Fruit fly (Drosophila melanogaster): Measurements from ENCODE around the gene Got2.
A peak's percentile ranks its signal among the peaks of the same experiment; 100 is the strongest.

The Got2 gene

DNA sequence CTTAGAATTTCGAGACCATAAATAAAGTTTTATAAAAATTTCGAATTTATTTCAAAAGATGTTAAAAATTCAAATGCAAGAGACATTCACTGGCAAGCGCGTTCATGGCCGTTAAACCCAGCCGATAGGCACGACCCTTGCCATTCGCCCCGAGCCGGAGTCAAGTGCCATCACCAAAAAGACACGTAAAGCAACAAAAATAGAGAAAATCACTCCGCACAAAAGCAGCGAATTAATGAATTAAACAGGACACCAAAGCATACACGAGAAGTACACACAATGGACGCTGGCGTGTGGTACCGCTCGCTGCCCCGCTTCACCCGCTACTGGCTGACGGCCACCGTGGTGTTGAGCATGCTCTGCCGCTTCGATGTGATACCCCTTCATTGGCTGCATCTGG is 13.6 kb downstream of the Got2 start, which contains the start of gene Der-1 (continued):
- TF ChIP-seq CG18476 (GFP tag; optimal IDR thresholded peaks at IDR 0.05) (no peak), Blimp-1 (GFP tag; optimal IDR thresholded peaks at IDR 0.05) (no peak), dati (GFP tag; IDR thresholded peaks at IDR 0.05) (no peak), Trl (optimal IDR thresholded peaks at IDR 0.05) (no peak), Trl (GFP tag; optimal IDR thresholded peaks at IDR 0.05) (no peak), exex (tag; optimal IDR thresholded peaks at IDR 0.05) (no peak), Dad (GFP tag; optimal IDR thresholded peaks at IDR 0.05) (no peak), CG12155 (GFP tag; optimal IDR thresholded peaks at IDR 0.05) (peak; percentile 15), CG13424 (tag; optimal IDR thresholded peaks at IDR 0.05) (no peak), bcd (GFP tag; optimal IDR thresholded peaks at IDR 0.05) (no peak), CG17912 (GFP tag; optimal IDR thresholded peaks at IDR 0.05) (no peak), eve (GFP tag; optimal IDR thresholded peaks at IDR 0.05) (no peak), Poxn (GFP tag; IDR thresholded peaks at IDR 0.05) (no peak), CG6683 (GFP tag; optimal IDR thresholded peaks at IDR 0.05) (no peak), HLH4C (GFP tag; IDR thresholded peaks at IDR 0.05; ENCODE audit: partially characterized antibody) (peak; percentile 79), fd64A (GFP tag; optimal IDR thresholded peaks at IDR 0.05) (no peak), CG14667 (GFP tag; IDR thresholded peaks at IDR 0.05) (no peak), pnt (GFP tag; optimal IDR thresholded peaks at IDR 0.05) (no peak), p53 (GFP tag; optimal IDR thresholded peaks at IDR 0.05) (no peak), Sry-β (GFP tag; optimal IDR thresholded peaks at IDR 0.05) (no peak), Hsf (GFP tag; optimal IDR thresholded peaks at IDR 0.05) (no peak), Sin3A (optimal IDR thresholded peaks at IDR 0.05) (peak; percentile 69), sqz (GFP tag; optimal IDR thresholded peaks at IDR 0.05) (no peak), CG9437 (GFP tag; optimal IDR thresholded peaks at IDR 0.05) (peak; percentile 70), CG12391 (tag; optimal IDR thresholded peaks at IDR 0.05) (peak; percentile 18), CG7357 (GFP tag; IDR thresholded peaks at IDR 0.05) (no peak), nerfin-1 (tag; optimal IDR thresholded peaks at IDR 0.05) (no peak), CG9817 (tag; optimal IDR thresholded peaks at IDR 0.05) (no peak), Hand (GFP tag; optimal IDR thresholded peaks at IDR 0.05) (no peak), cad (GFP tag; optimal IDR thresholded peaks at IDR 0.05) (no peak), CG13123 (GFP tag; optimal IDR thresholded peaks at IDR 0.05) (no peak), aop (GFP tag; IDR thresholded peaks at IDR 0.05) (no peak), CG1603 (tag; optimal IDR thresholded peaks at IDR 0.05) (peak; percentile 63), Drgx (GFP tag; IDR thresholded peaks at IDR 0.05) (no peak), CG15011 (GFP tag; optimal IDR thresholded peaks at IDR 0.05) (no peak), CoRest (tag; optimal IDR thresholded peaks at IDR 0.05) (peak; percentile 67), CG7963 (GFP tag; IDR thresholded peaks at IDR 0.05; ENCODE audit: partially characterized antibody) (peak; percentile 80), CG11696 (GFP tag; IDR thresholded peaks at IDR 0.05) (no peak), Ets97D (GFP tag; optimal IDR thresholded peaks at IDR 0.05) (peak; percentile 60), Sry-δ (GFP tag; optimal IDR thresholded peaks at IDR 0.05) (peak; percentile 95), NfI (GFP tag; optimal IDR thresholded peaks at IDR 0.05) (no peak), pzg (GFP tag; optimal IDR thresholded peaks at IDR 0.05) (peak; percentile 80), bowl (GFP tag; IDR thresholded peaks at IDR 0.05) (no peak), lola (GFP tag; optimal IDR thresholded peaks at IDR 0.05) (no peak), Ets65A (GFP tag) (no peak), mld (GFP tag; IDR thresholded peaks at IDR 0.05; ENCODE audit: partially characterized antibody) (peak; percentile 64; the same call in 1 of the 3 replicates), caup (GFP tag; optimal IDR thresholded peaks at IDR 0.05; ENCODE audit: severe bottlenecking) (no peak), Hr39 (optimal IDR thresholded peaks at IDR 0.05) (no peak), hbn (GFP tag; IDR thresholded peaks at IDR 0.05; ENCODE audit: partially characterized antibody) (peak; percentile 93), Kr (GFP tag; optimal IDR thresholded peaks at IDR 0.05) (no peak), NC2β (GFP tag; optimal IDR thresholded peaks at IDR 0.05) (peak; percentile 34), CG11085 (GFP tag; IDR thresholded peaks at IDR 0.05) (no peak)

Measured in whole organism, embryonic.